Worm (Caenorhabditis elegans) whole organism, midembryonic: ENCODE measurements around the gene str-205.

Experiments used
- T22C8.4 ChIP-seq: fragments of 200-800 bp; sonication (Bioruptor generic); IDR thresholded peaks from 2 replicates; pipeline ENCODE4 v1.3.6; 2022; ENCODE audit warnings: missing genetic modification characterization, missing compliant biosample characterization
- cog-1 ChIP-seq: sonication (generic microtip); optimal IDR thresholded peaks from 2 replicates; lab custom pipeline; 2016; ENCODE audit warnings: missing genetic modification characterization, missing compliant biosample characterization
- flt-1 ChIP-seq: fragments of 200-800 bp; sonication (Bioruptor generic); IDR thresholded peaks from 2 replicates; pipeline ENCODE4 v1.3.6; 2022; ENCODE audit warnings: missing genetic modification characterization, missing compliant biosample characterization
- med-1 ChIP-seq: sonication (generic microtip); optimal IDR thresholded peaks from 2 replicates; lab custom pipeline; 2017; ENCODE audit warnings: missing genetic modification characterization, mild to moderate bottlenecking, missing compliant biosample characterization, antibody characterized with exemption, missing genetic modification reagents; ENCODE audit not compliant: insufficient read depth
- ref-1 ChIP-seq: fragments of 200-800 bp; sonication (Bioruptor generic); conservative IDR thresholded peaks from 2 replicates; pipeline ENCODE4 v1.3.6; 2022; ENCODE audit warnings: missing genetic modification reagents, missing genetic modification characterization, missing compliant biosample characterization

ce11 chrV:4974677-4975076, 44.9 kb upstream of the str-205 start, which contains the start of gene srsx-10:
- TF ChIP-seq ref-1 (GFP tag; lab: Robert Waterston, UW), result no peak
- TF ChIP-seq flt-1, result no peak
- TF ChIP-seq cog-1 (tag; lab: Kevin White, UChicago), result no peak
- TF ChIP-seq med-1 (GFP tag; lab: Kevin White, UChicago), result no peak
- TF ChIP-seq T22C8.4 (GFP tag; lab: Robert Waterston, UW), result no peak
